Fruit fly (Drosophila melanogaster) whole organism, embryonic: ENCODE measurements around the gene Cnot4.
A peak's percentile ranks its signal among the peaks of the same experiment; 100 is the strongest.

Experiments
- Aef1 ChIP-seq: fragments of 200-800 bp; sonication (Bioruptor generic); IDR thresholded peaks from 3 replicates; pipeline ENCODE4 v1.3.6; 2022; ENCODE audit warnings: missing biosample characterization, missing genetic modification characterization
- Blimp-1 ChIP-seq: fragments of 200-800 bp; sonication (Bioruptor generic); optimal IDR thresholded peaks from 3 replicates; lab custom pipeline; 2018; ENCODE audit warnings: missing biosample characterization, missing genetic modification characterization, mild to moderate bottlenecking, moderate library complexity, missing genetic modification reagents
- CG11247 ChIP-seq: fragments of 200-800 bp; sonication (Bioruptor generic); IDR thresholded peaks from 2 replicates; pipeline ENCODE4 v1.3.6; 2022; ENCODE audit warnings: missing biosample characterization, missing genetic modification characterization
- CG12219 ChIP-seq: fragments of 200-800 bp; sonication (Bioruptor generic); optimal IDR thresholded peaks from 3 replicates; lab custom pipeline; 2018; ENCODE audit warnings: missing biosample characterization, mild to moderate bottlenecking, missing genetic modification characterization
- CG13775 ChIP-seq: fragments of 200-800 bp; sonication (Bioruptor generic); optimal IDR thresholded peaks from 3 replicates; lab custom pipeline; 2017; ENCODE audit warnings: missing biosample characterization, mild to moderate bottlenecking, missing genetic modification characterization
- CG13894 ChIP-seq: fragments of 200-800 bp; sonication (Bioruptor generic); optimal IDR thresholded peaks from 3 replicates; lab custom pipeline; 2018; ENCODE audit warnings: missing biosample characterization, mild to moderate bottlenecking, missing genetic modification characterization, moderate library complexity
- CG14860 ChIP-seq: fragments of 200-800 bp; sonication (Bioruptor generic); IDR thresholded peaks from 3 replicates; pipeline ENCODE4 v1.3.6; 2022; ENCODE audit warnings: missing biosample characterization, missing genetic modification characterization; ENCODE audit not compliant: partially characterized antibody
- CG15479 ChIP-seq: fragments of 200-800 bp; sonication (Bioruptor generic); optimal IDR thresholded peaks from 3 replicates; lab custom pipeline; 2019; ENCODE audit warnings: missing biosample characterization, mild to moderate bottlenecking, missing genetic modification characterization, moderate library complexity
- CG17359 ChIP-seq: fragments of 200-800 bp; sonication (Bioruptor generic); optimal IDR thresholded peaks from 3 replicates; lab custom pipeline; 2018; ENCODE audit warnings: missing biosample characterization, mild to moderate bottlenecking, missing genetic modification characterization, moderate library complexity
- CG17568 ChIP-seq: fragments of 200-800 bp; sonication (Bioruptor generic); optimal IDR thresholded peaks from 2 replicates; lab custom pipeline; 2018; ENCODE audit warnings: missing biosample characterization, mild to moderate bottlenecking, missing genetic modification characterization, moderate library complexity
- CG17802 ChIP-seq: fragments of 200-800 bp; sonication (Bioruptor generic); optimal IDR thresholded peaks from 2 replicates; lab custom pipeline; 2018; ENCODE audit warnings: missing biosample characterization, mild to moderate bottlenecking, missing genetic modification characterization, moderate library complexity
- CG1832 ChIP-seq: fragments of 200-800 bp; sonication (Bioruptor generic); optimal IDR thresholded peaks from 2 replicates; lab custom pipeline; 2017; ENCODE audit warnings: missing biosample characterization, mild to moderate bottlenecking, missing genetic modification characterization, inconsistent platforms
- CG31388 ChIP-seq: fragments of 200-800 bp; sonication (Bioruptor generic); optimal IDR thresholded peaks from 2 replicates; lab custom pipeline; 2016; ENCODE audit warnings: missing biosample characterization, missing genetic modification characterization
- CG32772 ChIP-seq: fragments of 200-800 bp; sonication (Bioruptor generic); IDR thresholded peaks from 2 replicates; pipeline ENCODE4 v1.3.6; 2022; ENCODE audit warnings: missing biosample characterization, missing genetic modification characterization
- CG4730 ChIP-seq: fragments of 200-800 bp; sonication (Bioruptor generic); IDR thresholded peaks from 2 replicates; pipeline ENCODE4 v1.3.6; 2022; ENCODE audit warnings: missing biosample characterization, missing genetic modification characterization
- CG5245 ChIP-seq: fragments of 200-800 bp; sonication (Bioruptor generic); optimal IDR thresholded peaks from 3 replicates; lab custom pipeline; 2016; ENCODE audit warnings: missing biosample characterization, missing genetic modification characterization
- CG6175 ChIP-seq: fragments of 200-800 bp; sonication (Bioruptor generic); IDR thresholded peaks from 3 replicates; pipeline ENCODE4 v1.3.6; 2022; ENCODE audit warnings: missing biosample characterization, missing genetic modification characterization
- CG6654 ChIP-seq: fragments of 200-800 bp; sonication (Bioruptor generic); optimal IDR thresholded peaks from 2 replicates; lab custom pipeline; 2017; ENCODE audit warnings: missing biosample characterization, mild to moderate bottlenecking, missing genetic modification characterization
- CG9215 ChIP-seq: fragments of 200-800 bp; sonication (Bioruptor generic); IDR thresholded peaks from 2 replicates; pipeline ENCODE4 v1.3.6; 2022; ENCODE audit warnings: missing biosample characterization, missing genetic modification characterization
- CG9609 ChIP-seq: fragments of 200-800 bp; sonication (Bioruptor generic); optimal IDR thresholded peaks from 3 replicates; lab custom pipeline; 2016; ENCODE audit warnings: missing biosample characterization, missing genetic modification characterization
- CHES-1-like ChIP-seq: fragments of 200-800 bp; sonication (Bioruptor generic); optimal IDR thresholded peaks from 2 replicates; lab custom pipeline; 2016; ENCODE audit warnings: missing biosample characterization, missing genetic modification characterization
- Dll ChIP-seq: fragments of 200-800 bp; sonication (Bioruptor generic); IDR thresholded peaks from 4 replicates; pipeline ENCODE4 v1.3.6; 2022; ENCODE audit warnings: missing biosample characterization, missing genetic modification characterization; ENCODE audit not compliant: partially characterized antibody
- Dp ChIP-seq: fragments of 200-800 bp; sonication (Bioruptor generic); optimal IDR thresholded peaks from 2 replicates; lab custom pipeline; 2018; ENCODE audit warnings: missing biosample characterization, mild to moderate bottlenecking, missing genetic modification characterization, moderate library complexity
- H15 ChIP-seq: fragments of 200-800 bp; sonication (Bioruptor generic); IDR thresholded peaks from 3 replicates; pipeline ENCODE4 v1.3.6; 2022; ENCODE audit warnings: missing biosample characterization, missing genetic modification characterization
- HLHmδ ChIP-seq: fragments of 200-800 bp; sonication (Bioruptor generic); optimal IDR thresholded peaks from 2 replicates; lab custom pipeline; 2018; ENCODE audit warnings: missing biosample characterization, mild to moderate bottlenecking, missing genetic modification characterization, moderate library complexity
- Hsf ChIP-seq: fragments of 200-800 bp; sonication (Bioruptor generic); optimal IDR thresholded peaks from 3 replicates; lab custom pipeline; 2016; ENCODE audit warnings: missing biosample characterization, missing genetic modification characterization
- Lpt ChIP-seq: fragments of >200 bp; optimal IDR thresholded peaks from 2 replicates; lab custom pipeline; 2018; ENCODE audit warnings: missing biosample characterization, missing genetic modification characterization
- MBD-R2 ChIP-seq: fragments of 200-800 bp; sonication (Bioruptor generic); IDR thresholded peaks from 2 replicates; pipeline ENCODE4 v1.3.6; 2022; ENCODE audit warnings: missing biosample characterization, missing genetic modification characterization
- MTF-1 ChIP-seq: fragments of 200-800 bp; sonication (Bioruptor generic); optimal IDR thresholded peaks from 2 replicates; lab custom pipeline; 2018; ENCODE audit warnings: missing biosample characterization, mild to moderate bottlenecking, missing genetic modification characterization, borderline replicate concordance
- Oli ChIP-seq: fragments of 200-800 bp; sonication (Bioruptor generic); optimal IDR thresholded peaks from 2 replicates; lab custom pipeline; 2018; ENCODE audit warnings: missing biosample characterization, mild to moderate bottlenecking, missing genetic modification characterization, moderate library complexity
- PHDP ChIP-seq: fragments of 200-800 bp; sonication (Bioruptor generic); optimal IDR thresholded peaks from 3 replicates; lab custom pipeline; 2018; ENCODE audit warnings: missing biosample characterization, mild to moderate bottlenecking, missing genetic modification characterization, moderate library complexity
- Poxn ChIP-seq: fragments of 200-800 bp; sonication (Bioruptor generic); IDR thresholded peaks from 2 replicates; pipeline ENCODE4 v1.3.6; 2022; ENCODE audit warnings: missing biosample characterization, missing genetic modification characterization
- Six4 ChIP-seq: fragments of 200-800 bp; sonication (Bioruptor generic); optimal IDR thresholded peaks from 2 replicates; lab custom pipeline; 2016; ENCODE audit warnings: missing biosample characterization, missing genetic modification characterization
- Ssrp ChIP-seq: fragments of 200-800 bp; sonication (Bioruptor generic); optimal IDR thresholded peaks from 2 replicates; lab custom pipeline; 2018; ENCODE audit warnings: missing biosample characterization, mild to moderate bottlenecking, missing genetic modification characterization, moderate library complexity
- ac ChIP-seq: fragments of 200-800 bp; sonication (Bioruptor generic); optimal IDR thresholded peaks from 3 replicates; lab custom pipeline; 2017; ENCODE audit warnings: missing biosample characterization, mild to moderate bottlenecking, missing genetic modification characterization
- ase ChIP-seq: fragments of 200-800 bp; sonication (Bioruptor generic); IDR thresholded peaks from 3 replicates; pipeline ENCODE4 v1.3.6; 2022; ENCODE audit warnings: missing biosample characterization, missing genetic modification characterization
- ash1 ChIP-seq: fragments of 200-800 bp; sonication (Bioruptor generic); optimal IDR thresholded peaks from 2 replicates; lab custom pipeline; 2018; ENCODE audit warnings: missing biosample characterization, mild to moderate bottlenecking, missing genetic modification characterization
- crol ChIP-seq: fragments of 200-800 bp; sonication (Bioruptor generic); IDR thresholded peaks from 2 replicates; pipeline ENCODE4 v1.3.6; 2022; ENCODE audit warnings: missing biosample characterization, missing genetic modification characterization
- da ChIP-seq: fragments of 200-800 bp; sonication (Bioruptor generic); optimal IDR thresholded peaks from 2 replicates; lab custom pipeline; 2016; ENCODE audit warnings: missing biosample characterization, missing genetic modification characterization
- dmrt99B ChIP-seq: fragments of 200-800 bp; sonication (Bioruptor generic); optimal IDR thresholded peaks from 2 replicates; lab custom pipeline; 2018; ENCODE audit warnings: missing biosample characterization, mild to moderate bottlenecking, missing genetic modification characterization, moderate library complexity
- jing ChIP-seq: fragments of 200-800 bp; sonication (Bioruptor generic); optimal IDR thresholded peaks from 2 replicates; lab custom pipeline; 2018; ENCODE audit warnings: missing biosample characterization, mild to moderate bottlenecking, missing genetic modification characterization
- knrl ChIP-seq: fragments of 200-800 bp; sonication (Bioruptor generic); IDR thresholded peaks from 3 replicates; pipeline ENCODE4 v1.3.6; 2022; ENCODE audit warnings: missing biosample characterization, missing genetic modification characterization; ENCODE audit not compliant: partially characterized antibody
- mirr ChIP-seq: fragments of 200-800 bp; sonication (Bioruptor generic); optimal IDR thresholded peaks from 3 replicates; lab custom pipeline; 2018; ENCODE audit warnings: missing biosample characterization, mild to moderate bottlenecking, missing genetic modification characterization
- oc ChIP-seq: fragments of 200-800 bp; sonication (Bioruptor generic); optimal IDR thresholded peaks from 2 replicates; lab custom pipeline; 2018; ENCODE audit warnings: missing biosample characterization, mild to moderate bottlenecking, missing genetic modification characterization, moderate library complexity
- org-1 ChIP-seq: fragments of 200-800 bp; sonication (Bioruptor generic); optimal IDR thresholded peaks from 2 replicates; lab custom pipeline; 2017; ENCODE audit warnings: missing biosample characterization, missing genetic modification characterization
- pb ChIP-seq: fragments of 200-800 bp; sonication (Bioruptor generic); optimal IDR thresholded peaks from 3 replicates; lab custom pipeline; 2016; ENCODE audit warnings: missing biosample characterization, missing genetic modification characterization
- sens-2 ChIP-seq: fragments of 200-800 bp; sonication (Bioruptor generic); IDR thresholded peaks from 2 replicates; pipeline ENCODE4 v1.3.6; 2022; ENCODE audit warnings: missing biosample characterization, missing genetic modification characterization
- ssp ChIP-seq: fragments of 200-800 bp; sonication (Bioruptor generic); IDR thresholded peaks from 2 replicates; pipeline ENCODE4 v1.3.6; 2022; ENCODE audit warnings: missing biosample characterization, missing genetic modification characterization
- tll ChIP-seq, 2 experiments: fragments of 200-800 bp in 1 of 2; fragments of >200 bp in 1 of 2; sonication (Bioruptor generic) in 1 of 2; optimal IDR thresholded peaks; 2 replicates each; lab custom pipeline; 2017 to 2019; ENCODE audit warnings: missing biosample characterization in 2 of 2, missing genetic modification characterization in 2 of 2, mild to moderate bottlenecking in 1 of 2, moderate library complexity in 1 of 2
- tx ChIP-seq: fragments of 200-800 bp; sonication (Bioruptor generic); optimal IDR thresholded peaks from 2 replicates; lab custom pipeline; 2016; ENCODE audit warnings: missing biosample characterization, missing genetic modification characterization
- usp ChIP-seq: fragments of >200 bp; optimal IDR thresholded peaks from 2 replicates; lab custom pipeline; 2017; ENCODE audit warnings: missing biosample characterization, missing genetic modification characterization
- wek ChIP-seq: fragments of 200-800 bp; sonication (Bioruptor generic); optimal IDR thresholded peaks from 3 replicates; lab custom pipeline; 2018; ENCODE audit warnings: missing biosample characterization, mild to moderate bottlenecking, missing genetic modification characterization, moderate library complexity

Cnot4 gene

dm6 chr2L:10439174-10439573 lies 42.7 kb downstream of the Cnot4 start, which contains the start of gene Nse4 (continued):
- TF ChIP-seq CG1832 (GFP tag; lab: Kevin White, UChicago) (no peak), sens-2 (GFP tag; lab: Robert Waterston, UW) (no peak), da (GFP tag; lab: Kevin White, UChicago) (no peak), ac (GFP tag; lab: Kevin White, UChicago) (no peak), PHDP (tag; lab: Kevin White, UChicago) (no peak), oc (tag; lab: Kevin White, UChicago) (no peak), Blimp-1 (no peak), dmrt99B (tag; lab: Kevin White, UChicago) (no peak), mirr (GFP tag; lab: Kevin White, UChicago) (no peak), pb (no peak), CG5245 (GFP tag; lab: Kevin White, UChicago) (no peak), tx (GFP tag; lab: Kevin White, UChicago) (no peak), Aef1 (GFP tag; lab: Robert Waterston, UW) (no peak), Hsf (GFP tag; lab: Kevin White, UChicago) (no peak), wek (GFP tag; lab: Kevin White, UChicago) (no peak), tll (GFP tag; optimal IDR thresholded peaks at IDR 0.05; lab: Kevin White, UChicago) (no peak), jing (GFP tag; lab: Kevin White, UChicago) (no peak), CG13775 (GFP tag; lab: Kevin White, UChicago) (no peak), CG9215 (GFP tag; lab: Robert Waterston, UW) (no peak), CG13894 (tag; lab: Kevin White, UChicago) (no peak), H15 (GFP tag; lab: Robert Waterston, UW) (no peak), CG6175 (GFP tag; lab: Robert Waterston, UW) (no peak), crol (GFP tag; lab: Robert Waterston, UW) (no peak), CG17802 (tag; lab: Kevin White, UChicago) (peak; percentile 41), Ssrp (tag; lab: Kevin White, UChicago) (no peak), MBD-R2 (peak; percentile 69), CG12219 (no peak), CG32772 (GFP tag; lab: Robert Waterston, UW) (no peak), CG14860 (peak; percentile 93), CG31388 (GFP tag; lab: Kevin White, UChicago) (no peak), ase (GFP tag; lab: Robert Waterston, UW) (no peak), ash1 (GFP tag; lab: Kevin White, UChicago) (no peak), Poxn (GFP tag; lab: Robert Waterston, UW) (no peak), CHES-1-like (GFP tag; lab: Kevin White, UChicago) (no peak), org-1 (no peak), MTF-1 (no peak), CG11247 (GFP tag; lab: Robert Waterston, UW) (no peak), Dll (GFP tag; lab: Robert Waterston, UW) (peak; percentile 77), CG17359 (tag; lab: Kevin White, UChicago) (no peak), Six4 (GFP tag; lab: Kevin White, UChicago) (no peak), Lpt (GFP tag; lab: Kevin White, UChicago) (no peak), CG9609 (no peak), CG4730 (GFP tag; lab: Robert Waterston, UW) (no peak), CG15479 (GFP tag; lab: Kevin White, UChicago) (no peak), CG17568 (GFP tag; lab: Kevin White, UChicago) (no peak), knrl (peak; percentile 71), CG6654 (no peak), Dp (GFP tag; lab: Kevin White, UChicago) (peak; percentile 75), usp (GFP tag; lab: Kevin White, UChicago) (no peak), HLHmδ (GFP tag; lab: Kevin White, UChicago) (no peak), ssp (peak; percentile 95), Oli (no peak)
